Worm (Caenorhabditis elegans) whole organism, mixed stage, embryonic: ENCODE results near the gene htrl-1.

Experiments
- blmp-1 ChIP-seq: fragments of 150-350 bp; optimal IDR thresholded peaks from 2 replicates; lab custom pipeline; 2014; ENCODE audit warnings: missing biosample characterization, missing genetic modification characterization
- ceh-43 ChIP-seq: fragments of 200-800 bp; sonication (Bioruptor generic); optimal IDR thresholded peaks from 2 replicates; lab custom pipeline; 2018; ENCODE audit warnings: mild to moderate bottlenecking, missing genetic modification characterization, moderate library complexity, missing compliant biosample characterization
- ces-1 ChIP-seq: fragments of 150-350 bp; optimal IDR thresholded peaks from 2 replicates; lab custom pipeline; 2014; ENCODE audit warnings: missing biosample characterization, missing genetic modification reagents, missing genetic modification characterization
- lin-32 ChIP-seq: fragments of 200-800 bp; sonication (Bioruptor generic); optimal IDR thresholded peaks from 2 replicates; lab custom pipeline; 2018; ENCODE audit warnings: mild to moderate bottlenecking, missing genetic modification characterization, missing compliant biosample characterization
- lsy-2 ChIP-seq: fragments of 150-350 bp; optimal IDR thresholded peaks from 2 replicates; lab custom pipeline; 2014; ENCODE audit warnings: missing biosample characterization, missing genetic modification characterization
- mep-1 ChIP-seq: fragments of 150-350 bp; optimal IDR thresholded peaks from 2 replicates; lab custom pipeline; 2017; ENCODE audit warnings: missing biosample characterization, missing genetic modification reagents, missing genetic modification characterization, inconsistent platforms
- nhr-12 ChIP-seq: fragments of 150-350 bp; optimal IDR thresholded peaks from 2 replicates; lab custom pipeline; 2014; ENCODE audit warnings: missing biosample characterization, missing genetic modification characterization
- nhr-237 ChIP-seq: fragments of 150-350 bp; optimal IDR thresholded peaks from 2 replicates; lab custom pipeline; 2014; ENCODE audit warnings: missing biosample characterization, missing genetic modification characterization
- pha-4 ChIP-seq: fragments of 150-350 bp; optimal IDR thresholded peaks from 2 replicates; lab custom pipeline; 2018; ENCODE audit warnings: missing biosample characterization, missing genetic modification reagents, missing genetic modification characterization
- sptf-1 ChIP-seq: sonication (generic microtip); optimal IDR thresholded peaks from 2 replicates; lab custom pipeline; 2017; ENCODE audit warnings: mild to moderate bottlenecking, missing genetic modification characterization, moderate library complexity, missing compliant biosample characterization
- unc-39 ChIP-seq: fragments of 150-350 bp; optimal IDR thresholded peaks from 2 replicates; lab custom pipeline; 2014; ENCODE audit warnings: missing biosample characterization, missing genetic modification characterization
- unc-62 ChIP-seq: fragments of 150-350 bp; optimal IDR thresholded peaks from 2 replicates; lab custom pipeline; 2014; ENCODE audit warnings: missing biosample characterization, missing genetic modification reagents, missing genetic modification characterization
- ztf-11 ChIP-seq: fragments of 150-350 bp; optimal IDR thresholded peaks from 2 replicates; lab custom pipeline; 2014; ENCODE audit warnings: missing biosample characterization, missing genetic modification characterization

- TF ChIP-seq nhr-12 (tag; lab: Kevin White, UChicago) (no peak), unc-62 (GFP tag; lab: Kevin White, UChicago) (no peak), unc-39 (tag; lab: Kevin White, UChicago) (no peak), ceh-43 (GFP tag; lab: Kevin White, UChicago) (no peak), pha-4 (no peak), ces-1 (GFP tag; lab: Kevin White, UChicago) (no peak), lin-32 (no peak), sptf-1 (tag; lab: Kevin White, UChicago) (peak; percentile 14), mep-1 (tag; lab: Kevin White, UChicago) (no peak), nhr-237 (tag; lab: Kevin White, UChicago) (no peak), blmp-1 (tag; lab: Kevin White, UChicago) (peak; percentile 96), lsy-2 (no peak), ztf-11 (no peak)
Measured at ce11 chrV:11532964-11533363, 36.8 kb upstream of the htrl-1 start.
